Worm (Caenorhabditis elegans) whole organism, L1 larva: ENCODE data around the gene T27D12.6.

ENCODE experiments used
- C04F5.9 ChIP-seq: sonication (generic microtip); optimal IDR thresholded peaks from 2 replicates; lab custom pipeline; 2016; ENCODE audit warnings: missing genetic modification characterization, missing compliant biosample characterization
- C34B4.2 ChIP-seq: sonication (generic microtip); optimal IDR thresholded peaks from 2 replicates; lab custom pipeline; 2017; ENCODE audit warnings: mild to moderate bottlenecking, missing genetic modification characterization, missing compliant biosample characterization
- aha-1 ChIP-seq: fragments of 150-350 bp; optimal IDR thresholded peaks from 2 replicates; lab custom pipeline; 2014; ENCODE audit warnings: missing biosample characterization, missing genetic modification characterization
- dpl-1 ChIP-seq, 3 experiments: fragments of 150-350 bp in 2 of 3; sonication (generic microtip) in 1 of 3; optimal IDR thresholded peaks; 2 replicates each; lab custom pipeline; 2014 to 2017; ENCODE audit warnings: missing biosample characterization in 3 of 3, missing genetic modification characterization in 3 of 3, missing genetic modification reagents in 3 of 3
- elt-2 ChIP-seq: sonication (generic microtip); optimal IDR thresholded peaks from 2 replicates; lab custom pipeline; 2016; ENCODE audit warnings: missing genetic modification characterization, mild to moderate bottlenecking, inconsistent platforms, missing compliant biosample characterization, missing genetic modification reagents
- ets-5 ChIP-seq: fragments of 200-800 bp; sonication (Bioruptor generic); IDR thresholded peaks from 2 replicates; pipeline ENCODE4 v1.3.6; 2022; ENCODE audit warnings: missing genetic modification characterization, missing compliant biosample characterization
- fkh-10 ChIP-seq: sonication (generic microtip); optimal IDR thresholded peaks from 2 replicates; lab custom pipeline; 2017; ENCODE audit warnings: missing biosample characterization, missing genetic modification reagents, missing genetic modification characterization
- fkh-4 ChIP-seq: sonication (generic microtip); optimal IDR thresholded peaks from 2 replicates; lab custom pipeline; 2016; ENCODE audit warnings: missing compliant biosample characterization, missing genetic modification characterization, borderline replicate concordance
- grh-1 ChIP-seq: fragments of 200-800 bp; sonication (Bioruptor generic); IDR thresholded peaks from 2 replicates; pipeline ENCODE4 v1.3.6; 2022; ENCODE audit warnings: missing genetic modification reagents, missing genetic modification characterization, missing compliant biosample characterization
- hlh-17 ChIP-seq: fragments of 200-800 bp; sonication (Bioruptor generic); optimal IDR thresholded peaks from 2 replicates; lab custom pipeline; 2018; ENCODE audit warnings: missing genetic modification characterization, mild to moderate bottlenecking, missing compliant biosample characterization, moderate library complexity, borderline replicate concordance
- hlh-4 ChIP-seq: sonication (generic microtip); optimal IDR thresholded peaks from 2 replicates; lab custom pipeline; 2016; ENCODE audit warnings: mild to moderate bottlenecking, missing genetic modification characterization, missing compliant biosample characterization
- lin-13 ChIP-seq: fragments of 150-350 bp; optimal IDR thresholded peaks from 2 replicates; lab custom pipeline; 2014; ENCODE audit warnings: missing biosample characterization, missing genetic modification reagents, missing genetic modification characterization
- lin-14 ChIP-seq: fragments of 200-800 bp; sonication (Bioruptor generic); optimal IDR thresholded peaks from 2 replicates; lab custom pipeline; 2018; ENCODE audit warnings: mild to moderate bottlenecking, missing genetic modification characterization, moderate library complexity, missing compliant biosample characterization
- lin-35 ChIP-seq, 2 experiments: fragments of 150-350 bp; optimal IDR thresholded peaks; 2 replicates each; lab custom pipeline; 2014; ENCODE audit warnings: missing biosample characterization in 2 of 2, missing genetic modification characterization in 2 of 2, missing genetic modification reagents in 2 of 2
- lir-3 ChIP-seq: sonication (generic microtip); optimal IDR thresholded peaks from 2 replicates; lab custom pipeline; 2016; ENCODE audit warnings: mild to moderate bottlenecking, missing genetic modification characterization, moderate library complexity, missing compliant biosample characterization; ENCODE audit not compliant: poor library complexity
- mab-9 ChIP-seq: fragments of 200-800 bp; sonication (Bioruptor generic); IDR thresholded peaks from 2 replicates; pipeline ENCODE4 v1.3.6; 2022; ENCODE audit warnings: missing genetic modification reagents, missing genetic modification characterization, missing compliant biosample characterization
- nhr-11 ChIP-seq: fragments of 150-350 bp; optimal IDR thresholded peaks from 2 replicates; lab custom pipeline; 2014; ENCODE audit warnings: missing biosample characterization, missing genetic modification characterization
- nhr-237 ChIP-seq: fragments of 150-350 bp; optimal IDR thresholded peaks from 2 replicates; lab custom pipeline; 2014; ENCODE audit warnings: missing biosample characterization, missing genetic modification characterization
- nhr-28 ChIP-seq: fragments of 150-350 bp; optimal IDR thresholded peaks from 2 replicates; lab custom pipeline; 2014; ENCODE audit warnings: missing biosample characterization, missing genetic modification characterization
- nhr-47 ChIP-seq: sonication (generic microtip); optimal IDR thresholded peaks from 2 replicates; lab custom pipeline; 2016; ENCODE audit warnings: mild to moderate bottlenecking, missing genetic modification characterization, moderate library complexity, missing compliant biosample characterization
- nhr-71 ChIP-seq: sonication (generic microtip); optimal IDR thresholded peaks from 2 replicates; lab custom pipeline; 2016; ENCODE audit warnings: mild to moderate bottlenecking, missing genetic modification characterization, moderate library complexity, missing compliant biosample characterization
- nhr-84 ChIP-seq: sonication (generic microtip); optimal IDR thresholded peaks from 2 replicates; lab custom pipeline; 2017; ENCODE audit warnings: missing biosample characterization, missing genetic modification characterization
- nhr-85 ChIP-seq: sonication (generic microtip); peaks from one replicate; lab custom pipeline; 2016; ENCODE audit warnings: missing genetic modification characterization, inconsistent platforms, missing compliant biosample characterization
- nhr-90 ChIP-seq: sonication (generic microtip); optimal IDR thresholded peaks from 2 replicates; lab custom pipeline; 2016; ENCODE audit warnings: mild to moderate bottlenecking, missing genetic modification characterization, missing compliant biosample characterization; ENCODE audit not compliant: poor library complexity
- pag-3 ChIP-seq: sonication (generic microtip); optimal IDR thresholded peaks from 2 replicates; lab custom pipeline; 2017; ENCODE audit warnings: missing genetic modification characterization, mild to moderate bottlenecking, missing compliant biosample characterization, antibody characterized with exemption, borderline replicate concordance; ENCODE audit not compliant: insufficient read depth
- pqm-1 ChIP-seq: sonication (generic microtip); optimal IDR thresholded peaks from 3 replicates; lab custom pipeline; 2017; ENCODE audit warnings: missing biosample characterization, missing genetic modification characterization
- rnt-1 ChIP-seq: sonication (generic microtip); optimal IDR thresholded peaks from 2 replicates; lab custom pipeline; 2016; ENCODE audit warnings: mild to moderate bottlenecking, missing genetic modification characterization, moderate library complexity, missing compliant biosample characterization
- skn-1 ChIP-seq: fragments of 150-350 bp; optimal IDR thresholded peaks from 2 replicates; lab custom pipeline; 2014; ENCODE audit warnings: missing biosample characterization, missing genetic modification characterization
- snu-23 ChIP-seq: sonication (generic microtip); optimal IDR thresholded peaks from 2 replicates; lab custom pipeline; 2016; ENCODE audit warnings: missing genetic modification characterization, missing compliant biosample characterization
- tlp-1 ChIP-seq: fragments of 150-350 bp; optimal IDR thresholded peaks from 2 replicates; lab custom pipeline; 2014; ENCODE audit warnings: missing biosample characterization, missing genetic modification characterization
- unc-30 ChIP-seq: sonication (generic microtip); optimal IDR thresholded peaks from 2 replicates; lab custom pipeline; 2017; ENCODE audit warnings: missing biosample characterization, missing genetic modification characterization
- unc-62 ChIP-seq: fragments of 150-350 bp; optimal IDR thresholded peaks from 2 replicates; lab custom pipeline; 2014; ENCODE audit warnings: missing biosample characterization, missing genetic modification reagents, missing genetic modification characterization
- unc-86 ChIP-seq: sonication (generic microtip); optimal IDR thresholded peaks from 2 replicates; lab custom pipeline; 2016; ENCODE audit warnings: missing genetic modification characterization, missing compliant biosample characterization
- vab-15 ChIP-seq: sonication (generic microtip); optimal IDR thresholded peaks from 2 replicates; lab custom pipeline; 2017; ENCODE audit warnings: missing genotype, mild to moderate bottlenecking, missing genetic modification characterization, missing compliant biosample characterization
- zip-4 ChIP-seq: fragments of 200-800 bp; sonication (Bioruptor generic); optimal IDR thresholded peaks from 2 replicates; lab custom pipeline; 2018; ENCODE audit warnings: mild to moderate bottlenecking, missing genetic modification characterization, moderate library complexity, missing compliant biosample characterization
- ztf-11 ChIP-seq, 2 experiments: sonication (generic microtip); optimal IDR thresholded peaks; 2 replicates each; lab custom pipeline; 2016 to 2017; ENCODE audit warnings: missing genetic modification characterization in 2 of 2, missing biosample characterization in 1 of 2, missing compliant biosample characterization in 1 of 2
- ztf-4 ChIP-seq: fragments of 150-350 bp; optimal IDR thresholded peaks from 2 replicates; lab custom pipeline; 2014; ENCODE audit warnings: missing biosample characterization, missing genetic modification characterization

T27D12.6 gene

DNA sequence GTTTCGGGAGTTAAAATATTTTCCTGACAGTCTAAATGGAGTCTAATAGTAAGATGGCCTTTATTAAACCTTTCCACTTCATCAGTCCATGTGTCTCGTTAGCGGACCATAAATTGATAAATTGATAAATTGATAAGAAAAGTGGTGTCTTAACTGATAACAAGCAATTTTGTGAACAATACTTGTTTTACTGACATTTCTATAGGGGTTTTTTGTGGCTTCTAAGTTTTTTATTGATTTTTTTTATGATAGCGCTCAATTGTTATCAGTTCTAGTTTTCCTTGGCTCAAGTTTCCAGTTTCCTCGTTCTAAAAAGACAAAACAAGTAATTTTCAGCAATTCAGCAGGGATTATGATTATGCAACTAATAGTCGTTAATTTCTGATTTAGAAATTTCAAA is 32.9 kb upstream of the T27D12.6 start, which contains the start of gene F43G6.17:
TSS of gene F43G6.17 (plus strand) at position 301 of the 400 bp plus-strand sequence.
- TF ChIP-seq C04F5.9: no peak
- TF ChIP-seq lin-35 (GFP tag; optimal IDR thresholded peaks at IDR 0.05; lab: Kevin White, UChicago): no peak
- TF ChIP-seq snu-23 (GFP tag; lab: Kevin White, UChicago): no peak
- TF ChIP-seq fkh-10 (GFP tag; lab: Kevin White, UChicago): no peak
- no peak for TF ChIP-seq nhr-85 (tag; lab: Kevin White, UChicago)
- TF ChIP-seq nhr-28 (tag; lab: Kevin White, UChicago): no peak
- TF ChIP-seq unc-86 (tag; lab: Kevin White, UChicago): no peak
- no peak for TF ChIP-seq lin-14
- no peak for TF ChIP-seq unc-30 (tag; lab: Kevin White, UChicago)
- TF ChIP-seq mab-9 (GFP tag; lab: Robert Waterston, UW): no peak
- no peak for TF ChIP-seq rnt-1 (tag; lab: Kevin White, UChicago)
- no peak for TF ChIP-seq unc-62

DNA sequence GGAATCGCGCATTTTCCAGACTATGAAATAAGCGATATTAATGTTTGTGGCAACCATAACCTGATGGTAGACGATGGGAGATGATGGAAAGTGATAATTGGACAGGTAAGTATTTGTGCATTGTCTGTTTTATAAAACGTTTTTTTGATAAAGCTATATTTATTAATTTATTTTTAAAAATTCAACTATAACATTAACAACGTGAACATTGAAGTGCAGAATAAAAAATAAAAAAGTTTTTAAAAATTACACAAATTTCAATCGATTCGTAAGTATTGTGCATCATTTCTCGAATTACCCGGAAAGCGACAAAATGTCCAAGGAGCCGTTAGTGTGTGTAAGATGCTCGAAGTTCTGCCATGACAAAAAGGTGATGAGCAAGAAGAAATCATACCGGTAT is 29.1 kb upstream of the T27D12.6 start, which contains the start of gene jmjd-1.1:
TSS of gene jmjd-1.1 (plus strand) at position 301 of the 400 bp plus-strand sequence.
- TF ChIP-seq unc-62: no peak
- no peak for TF ChIP-seq grh-1 (GFP tag; lab: Robert Waterston, UW)
- TF ChIP-seq fkh-10 (GFP tag; lab: Kevin White, UChicago): no peak
- no peak for TF ChIP-seq nhr-237 (tag; lab: Kevin White, UChicago)
- no peak for TF ChIP-seq tlp-1 (tag; lab: Kevin White, UChicago)

DNA sequence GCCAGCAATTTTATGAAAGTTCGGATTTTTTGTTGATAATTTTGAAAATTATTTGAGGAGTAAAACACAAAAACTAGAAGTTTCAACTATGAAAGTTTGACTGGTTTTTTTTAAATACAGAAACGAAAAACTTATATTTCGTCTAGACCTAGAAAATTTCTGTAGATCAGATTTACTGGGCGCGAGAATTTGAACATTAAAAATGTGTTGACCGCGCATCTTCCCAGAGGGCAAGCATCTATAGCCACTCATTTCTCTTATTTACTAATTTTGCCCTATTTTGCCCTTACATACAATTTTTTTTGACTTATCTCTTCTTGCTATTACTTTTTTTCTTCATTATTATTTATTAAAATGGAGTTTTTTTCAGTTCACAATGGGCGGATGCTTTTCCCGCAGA is 26.3 kb upstream of the T27D12.6 start, which contains the start of gene F43G6.10:
TSS of gene F43G6.10 (plus strand) at position 371 of the 400 bp plus-strand sequence.
- TF ChIP-seq hlh-17 (GFP tag; lab: Kevin White, UChicago): no peak
- no peak for TF ChIP-seq lin-35 (GFP tag; optimal IDR thresholded peaks at IDR 0.05; lab: Kevin White, UChicago)
- no peak for TF ChIP-seq nhr-84 (tag; lab: Kevin White, UChicago)
- no peak for TF ChIP-seq zip-4
- TF ChIP-seq pag-3 (tag; lab: Kevin White, UChicago): no peak
- TF ChIP-seq lin-13 (GFP tag; lab: Kevin White, UChicago): no peak

DNA sequence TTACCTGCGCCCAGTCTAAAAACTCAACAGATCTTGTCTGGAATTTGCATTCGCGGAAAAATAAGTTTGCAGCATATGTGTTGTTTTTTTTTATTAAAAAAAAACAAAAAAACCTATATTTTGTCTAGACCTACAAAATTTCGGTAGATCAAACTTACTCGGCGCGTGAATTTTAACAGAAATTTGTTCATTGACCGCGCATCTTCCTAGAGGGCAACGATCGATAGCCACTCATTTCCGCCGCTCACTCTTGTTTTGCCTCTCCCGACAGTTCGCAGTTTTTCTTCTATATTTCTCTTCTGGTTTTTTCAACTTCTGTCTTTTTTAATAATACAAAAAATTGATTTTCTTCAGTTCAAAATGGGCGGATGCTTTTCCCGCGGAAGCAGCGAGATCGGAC is 24.9 kb upstream of the T27D12.6 start, which contains the start of gene F43G6.7:
TSS of gene F43G6.7 (plus strand) at position 355 of the 400 bp plus-strand sequence.
- TF ChIP-seq vab-15 (no peak), fkh-4 (tag; lab: Kevin White, UChicago) (no peak), nhr-11 (tag; lab: Kevin White, UChicago) (no peak), unc-86 (tag; lab: Kevin White, UChicago) (no peak), dpl-1 (GFP tag; optimal IDR thresholded peaks at IDR 0.05; lab: Kevin White, UChicago) (no peak), ets-5 (no peak), lin-35 (GFP tag; optimal IDR thresholded peaks at IDR 0.05; lab: Kevin White, UChicago) (no peak), pag-3 (tag; lab: Kevin White, UChicago) (no peak), C04F5.9 (no peak), nhr-47 (no peak), ztf-11 (tag; optimal IDR thresholded peaks at IDR 0.05; lab: Kevin White, UChicago) (no peak), skn-1 (no peak), hlh-4 (tag; lab: Kevin White, UChicago) (no peak)

DNA sequence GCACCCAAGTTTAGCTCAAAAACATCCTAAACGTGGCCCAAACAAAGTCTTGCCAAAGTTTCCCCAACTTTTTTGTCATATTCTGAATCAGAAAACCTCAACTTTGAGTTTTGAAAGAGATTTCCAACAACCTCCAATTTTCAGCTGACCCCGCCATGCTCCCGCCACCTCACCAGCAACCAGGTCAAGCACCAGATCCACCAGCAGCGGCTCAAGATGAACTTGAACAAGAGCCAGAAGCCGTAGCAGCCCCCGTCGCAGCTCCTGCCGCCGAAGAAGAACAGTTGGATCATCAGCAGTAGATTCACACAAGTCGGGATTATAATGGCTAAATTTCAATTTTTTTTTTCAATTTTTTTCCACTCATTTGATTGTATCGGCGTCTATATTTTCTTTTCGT is 24.1 kb upstream of the T27D12.6 start:
- no peak for TF ChIP-seq nhr-90 (tag; lab: Kevin White, UChicago)
- TF ChIP-seq ztf-4 (tag; lab: Kevin White, UChicago): no peak
- TF ChIP-seq lir-3 (tag; lab: Kevin White, UChicago): no peak
- TF ChIP-seq lin-14: no peak
- TF ChIP-seq nhr-71 (tag; lab: Kevin White, UChicago): no peak
- no peak for TF ChIP-seq aha-1
- TF ChIP-seq elt-2 (tag; lab: Kevin White, UChicago): no peak
- no peak for TF ChIP-seq snu-23 (GFP tag; lab: Kevin White, UChicago)
- TF ChIP-seq C04F5.9: no peak
- TF ChIP-seq C34B4.2 (tag; lab: Kevin White, UChicago): no peak
- TF ChIP-seq pqm-1 (tag; lab: Kevin White, UChicago): no peak
